Fruit fly (Drosophila melanogaster) whole organism, embryonic: ENCODE measurements around the gene CG15142.

ENCODE experiments used
- ATbp ChIP-seq: fragments of 200-800 bp; sonication (Bioruptor generic); optimal IDR thresholded peaks from 2 replicates; lab custom pipeline; 2017; ENCODE audit warnings: missing biosample characterization, mild to moderate bottlenecking, missing genetic modification characterization, missing genetic modification reagents
- Aef1 ChIP-seq: fragments of 200-800 bp; sonication (Bioruptor generic); IDR thresholded peaks from 3 replicates; pipeline ENCODE4 v1.3.6; 2022; ENCODE audit warnings: missing biosample characterization, missing genetic modification characterization
- CG10209 ChIP-seq: fragments of 200-800 bp; sonication (Bioruptor generic); optimal IDR thresholded peaks from 3 replicates; lab custom pipeline; 2017; ENCODE audit warnings: missing biosample characterization, mild to moderate bottlenecking, missing genetic modification characterization, missing genetic modification reagents
- CG10462 ChIP-seq: fragments of 200-800 bp; sonication (Bioruptor generic); optimal IDR thresholded peaks from 2 replicates; lab custom pipeline; 2016; ENCODE audit warnings: missing biosample characterization, missing genetic modification characterization
- CG10565 ChIP-seq: fragments of 200-800 bp; sonication (Bioruptor generic); optimal IDR thresholded peaks from 3 replicates; lab custom pipeline; 2016; ENCODE audit warnings: missing biosample characterization, mild to moderate bottlenecking, missing genetic modification characterization
- CG1233 ChIP-seq: fragments of 200-800 bp; sonication (Bioruptor generic); optimal IDR thresholded peaks from 4 replicates; lab custom pipeline; 2018; ENCODE audit warnings: missing biosample characterization, mild to moderate bottlenecking, missing genetic modification characterization
- CG13424 ChIP-seq: fragments of 200-800 bp; sonication (Bioruptor generic); optimal IDR thresholded peaks from 2 replicates; lab custom pipeline; 2019; ENCODE audit warnings: missing biosample characterization, mild to moderate bottlenecking, missing genetic modification characterization, moderate library complexity
- CG14014 ChIP-seq: fragments of 200-800 bp; sonication (Bioruptor generic); IDR thresholded peaks from 2 replicates; pipeline ENCODE4 v1.3.6; 2022; ENCODE audit warnings: missing biosample characterization, missing genetic modification characterization
- CG1529 ChIP-seq: fragments of 200-800 bp; sonication (Bioruptor generic); optimal IDR thresholded peaks from 3 replicates; lab custom pipeline; 2018; ENCODE audit warnings: missing biosample characterization, missing genetic modification characterization
- CG17385 ChIP-seq: fragments of 200-800 bp; sonication (Bioruptor generic); optimal IDR thresholded peaks from 3 replicates; lab custom pipeline; 2018; ENCODE audit warnings: missing biosample characterization, mild to moderate bottlenecking, missing genetic modification characterization
- CG18619 ChIP-seq: fragments of 200-800 bp; sonication (Bioruptor generic); optimal IDR thresholded peaks from 3 replicates; lab custom pipeline; 2017; ENCODE audit warnings: missing biosample characterization, mild to moderate bottlenecking, missing genetic modification characterization
- CG18764 ChIP-seq: fragments of 200-800 bp; sonication (Bioruptor generic); optimal IDR thresholded peaks from 3 replicates; lab custom pipeline; 2016; ENCODE audit warnings: missing biosample characterization, missing genetic modification characterization
- CG2202 ChIP-seq: fragments of 200-800 bp; sonication (Bioruptor generic); optimal IDR thresholded peaks from 2 replicates; lab custom pipeline; 2018; ENCODE audit warnings: missing biosample characterization, mild to moderate bottlenecking, missing genetic modification characterization
- CG2875 ChIP-seq: fragments of 200-800 bp; sonication (Bioruptor generic); optimal IDR thresholded peaks from 2 replicates; lab custom pipeline; 2017; ENCODE audit warnings: missing biosample characterization, mild to moderate bottlenecking, missing genetic modification characterization, missing genetic modification reagents
- CG2889 ChIP-seq: fragments of 200-800 bp; sonication (Bioruptor generic); IDR thresholded peaks from 3 replicates; pipeline ENCODE4 v1.3.6; 2022; ENCODE audit warnings: missing biosample characterization, missing genetic modification characterization
- CG32767 ChIP-seq: fragments of 200-800 bp; sonication (Bioruptor generic); IDR thresholded peaks from 2 replicates; pipeline ENCODE4 v1.3.6; 2022; ENCODE audit warnings: missing biosample characterization, missing genetic modification characterization
- CG3995 ChIP-seq: fragments of 200-800 bp; sonication (Bioruptor generic); optimal IDR thresholded peaks from 3 replicates; lab custom pipeline; 2016; ENCODE audit warnings: missing biosample characterization, missing genetic modification characterization
- CG42726 ChIP-seq: fragments of 200-800 bp; sonication (Bioruptor generic); IDR thresholded peaks from 2 replicates; pipeline ENCODE4 v1.3.6; 2022; ENCODE audit warnings: missing biosample characterization, missing genetic modification characterization; ENCODE audit not compliant: partially characterized antibody
- CG4360 ChIP-seq: fragments of 200-800 bp; sonication (Bioruptor generic); IDR thresholded peaks from 2 replicates; pipeline ENCODE4 v1.3.6; 2022; ENCODE audit warnings: missing biosample characterization, missing genetic modification characterization
- CG7357 ChIP-seq: fragments of 200-800 bp; sonication (Bioruptor generic); IDR thresholded peaks from 3 replicates; pipeline ENCODE4 v1.3.6; 2022; ENCODE audit warnings: missing biosample characterization, missing genetic modification characterization
- CG7556 ChIP-seq: fragments of 200-800 bp; sonication (Bioruptor generic); optimal IDR thresholded peaks from 2 replicates; lab custom pipeline; 2017; ENCODE audit warnings: missing biosample characterization, mild to moderate bottlenecking, missing genetic modification characterization
- CG9437 ChIP-seq: fragments of 200-800 bp; sonication (Bioruptor generic); optimal IDR thresholded peaks from 2 replicates; lab custom pipeline; 2018; ENCODE audit warnings: missing biosample characterization, mild to moderate bottlenecking, missing genetic modification characterization
- CG9876 ChIP-seq: fragments of 200-800 bp; sonication (Bioruptor generic); optimal IDR thresholded peaks from 2 replicates; lab custom pipeline; 2016; ENCODE audit warnings: missing biosample characterization, missing genetic modification characterization
- D19A ChIP-seq: fragments of 200-800 bp; optimal IDR thresholded peaks from 3 replicates; lab custom pipeline; 2019; ENCODE audit warnings: missing biosample characterization, mild to moderate bottlenecking, missing genetic modification characterization, moderate library complexity
- HmgD ChIP-seq: fragments of 200-800 bp; sonication (Bioruptor generic); optimal IDR thresholded peaks from 3 replicates; lab custom pipeline; 2016; ENCODE audit warnings: missing biosample characterization, missing genetic modification characterization
- Hr78 ChIP-seq, 2 experiments: fragments of 200-800 bp in 1 of 2; fragments of >200 bp in 1 of 2; sonication (Bioruptor generic) in 1 of 2; optimal IDR thresholded peaks; 2 replicates each; lab custom pipeline; 2017 to 2019; ENCODE audit warnings: missing biosample characterization in 2 of 2, missing genetic modification characterization in 2 of 2, mild to moderate bottlenecking in 1 of 2, moderate library complexity in 1 of 2
- Med ChIP-seq: fragments of 200-800 bp; sonication (Bioruptor generic); peaks from one replicate; lab custom pipeline; 2016; ENCODE audit warnings: missing biosample characterization, missing genetic modification characterization, mild to moderate bottlenecking, inconsistent platforms, moderate library complexity
- Meics ChIP-seq: fragments of 200-800 bp; sonication (Bioruptor generic); optimal IDR thresholded peaks from 2 replicates; lab custom pipeline; 2017; ENCODE audit warnings: missing biosample characterization, mild to moderate bottlenecking, missing genetic modification characterization
- NFAT ChIP-seq: fragments of 200-800 bp; sonication (Bioruptor generic); IDR thresholded peaks from 2 replicates; pipeline ENCODE4 v1.3.6; 2022; ENCODE audit warnings: missing biosample characterization, missing genetic modification characterization
- NK7.1 ChIP-seq: fragments of 200-800 bp; sonication (Bioruptor generic); optimal IDR thresholded peaks from 3 replicates; lab custom pipeline; 2016; ENCODE audit warnings: missing biosample characterization, missing genetic modification characterization
- Opbp ChIP-seq: fragments of 200-800 bp; sonication (Bioruptor generic); IDR thresholded peaks from 3 replicates; pipeline ENCODE4 v1.3.6; 2022; ENCODE audit warnings: missing biosample characterization, missing genetic modification characterization; ENCODE audit not compliant: partially characterized antibody
- Sox100B ChIP-seq: fragments of 200-800 bp; sonication (Bioruptor generic); optimal IDR thresholded peaks from 3 replicates; lab custom pipeline; 2018; ENCODE audit warnings: missing biosample characterization, mild to moderate bottlenecking, missing genetic modification characterization
- Xbp1 ChIP-seq: fragments of 200-800 bp; sonication (Bioruptor generic); optimal IDR thresholded peaks from 3 replicates; lab custom pipeline; 2016; ENCODE audit warnings: missing biosample characterization, mild to moderate bottlenecking, missing genetic modification characterization
- cato ChIP-seq: fragments of 200-800 bp; sonication (Bioruptor generic); optimal IDR thresholded peaks from 2 replicates; lab custom pipeline; 2016; ENCODE audit warnings: missing biosample characterization, missing genetic modification characterization, borderline replicate concordance
- caup ChIP-seq: fragments of 200-800 bp; sonication (Bioruptor generic); optimal IDR thresholded peaks from 3 replicates; lab custom pipeline; 2017; ENCODE audit warnings: missing biosample characterization, mild to moderate bottlenecking, missing genetic modification characterization, moderate library complexity; ENCODE audit not compliant: severe bottlenecking
- ci ChIP-seq: fragments of 200-800 bp; sonication (Bioruptor generic); IDR thresholded peaks from 3 replicates; pipeline ENCODE4 v1.3.6; 2022; ENCODE audit warnings: missing biosample characterization, missing genetic modification characterization
- crc ChIP-seq: fragments of 200-800 bp; sonication (Bioruptor generic); optimal IDR thresholded peaks from 2 replicates; lab custom pipeline; 2016; ENCODE audit warnings: missing biosample characterization, missing genetic modification characterization
- dan ChIP-seq: fragments of 200-800 bp; sonication (Bioruptor generic); IDR thresholded peaks from 2 replicates; pipeline ENCODE4 v1.3.6; 2022; ENCODE audit warnings: missing biosample characterization, missing genetic modification characterization
- knrl ChIP-seq: fragments of 200-800 bp; sonication (Bioruptor generic); IDR thresholded peaks from 3 replicates; pipeline ENCODE4 v1.3.6; 2022; ENCODE audit warnings: missing biosample characterization, missing genetic modification characterization; ENCODE audit not compliant: partially characterized antibody
- lbe ChIP-seq: fragments of 200-800 bp; sonication (Bioruptor generic); optimal IDR thresholded peaks from 2 replicates; lab custom pipeline; 2016; ENCODE audit warnings: missing biosample characterization, mild to moderate bottlenecking, missing genetic modification characterization
- nau ChIP-seq: fragments of 200-800 bp; sonication (Bioruptor generic); optimal IDR thresholded peaks from 3 replicates; lab custom pipeline; 2017; ENCODE audit warnings: missing biosample characterization, mild to moderate bottlenecking, missing genetic modification characterization, missing genetic modification reagents
- oc ChIP-seq: fragments of 200-800 bp; sonication (Bioruptor generic); optimal IDR thresholded peaks from 2 replicates; lab custom pipeline; 2018; ENCODE audit warnings: missing biosample characterization, mild to moderate bottlenecking, missing genetic modification characterization, moderate library complexity
- pho ChIP-seq: fragments of 200-800 bp; sonication (Bioruptor generic); optimal IDR thresholded peaks from 2 replicates; lab custom pipeline; 2016; ENCODE audit warnings: missing biosample characterization, missing genetic modification characterization
- run ChIP-seq: fragments of 200-800 bp; sonication (Bioruptor generic); optimal IDR thresholded peaks from 3 replicates; lab custom pipeline; 2018; ENCODE audit warnings: missing biosample characterization, mild to moderate bottlenecking, missing genetic modification characterization
- slp2 ChIP-seq: fragments of 200-800 bp; sonication (Bioruptor generic); optimal IDR thresholded peaks from 2 replicates; lab custom pipeline; 2016; ENCODE audit warnings: missing biosample characterization, missing genetic modification characterization
- ssp ChIP-seq: fragments of 200-800 bp; sonication (Bioruptor generic); IDR thresholded peaks from 2 replicates; pipeline ENCODE4 v1.3.6; 2022; ENCODE audit warnings: missing biosample characterization, missing genetic modification characterization
- tio ChIP-seq: fragments of 200-800 bp; sonication (Bioruptor generic); optimal IDR thresholded peaks from 2 replicates; lab custom pipeline; 2017; ENCODE audit warnings: missing biosample characterization, missing genetic modification characterization, inconsistent platforms
- unc-4 ChIP-seq: fragments of 200-800 bp; sonication (Bioruptor generic); IDR thresholded peaks from 2 replicates; pipeline ENCODE4 v1.3.6; 2022; ENCODE audit warnings: missing biosample characterization, missing genetic modification characterization; ENCODE audit not compliant: partially characterized antibody

Gene CG15142

dm6 chr2L:17450505-17451415 is 47.9 kb downstream of the CG15142 start (continued):
- TF ChIP-seq ci (GFP tag; lab: Robert Waterston, UW) (peak; percentile 60; the same call in 1 of the 3 replicates), CG1529 (GFP tag; lab: Kevin White, UChicago) (peak; percentile 9), CG1233 (GFP tag; lab: Kevin White, UChicago) (peak; percentile 63), CG13424 (tag; lab: Kevin White, UChicago) (peak; percentile 70), Opbp (GFP tag; lab: Robert Waterston, UW) (no peak), CG2875 (peak; percentile 53), CG9437 (peak; percentile 28), run (tag; lab: Kevin White, UChicago) (peak; percentile 49), NK7.1 (GFP tag; lab: Kevin White, UChicago) (peak; percentile 26), oc (peak; percentile 37), CG14014 (GFP tag; lab: Robert Waterston, UW) (0 out of 2 replicates have a peak, but pooled peaks have one; percentile 50), CG32767 (GFP tag; lab: Robert Waterston, UW) (no peak), crc (no peak), CG7357 (no peak), CG2202 (tag; lab: Kevin White, UChicago) (no peak), Med (GFP tag; lab: Kevin White, UChicago) (peak; percentile 88), CG10209 (peak; percentile 66), D19A (tag; lab: Kevin White, UChicago) (peak; percentile 57), pho (peak; percentile 18), unc-4 (GFP tag; lab: Robert Waterston, UW) (no peak), NFAT (GFP tag; lab: Robert Waterston, UW) (no peak; the same call in 1 of the 2 replicates), CG17385 (GFP tag; lab: Kevin White, UChicago) (peak; percentile 50), CG10565 (no peak), slp2 (GFP tag; lab: Kevin White, UChicago) (peak; percentile 5), ATbp (GFP tag; lab: Kevin White, UChicago) (peak; percentile 41), cato (no peak), CG4360 (GFP tag; lab: Robert Waterston, UW) (no peak), Hr78 (GFP tag; optimal IDR thresholded peaks at IDR 0.05; lab: Kevin White, UChicago) (no peak), CG18619 (GFP tag; lab: Kevin White, UChicago) (peak; percentile 68), CG2889 (GFP tag; lab: Robert Waterston, UW) (no peak), Xbp1 (GFP tag; lab: Kevin White, UChicago) (peak; percentile 65), CG9876 (GFP tag; lab: Kevin White, UChicago) (no peak), caup (peak; percentile 73), knrl (GFP tag; lab: Robert Waterston, UW) (no peak), dan (GFP tag; lab: Robert Waterston, UW) (no peak), CG3995 (GFP tag; lab: Kevin White, UChicago) (peak; percentile 14), Aef1 (GFP tag; lab: Robert Waterston, UW) (no peak), ssp (GFP tag; lab: Robert Waterston, UW) (no peak), CG10462 (GFP tag; lab: Kevin White, UChicago) (peak; percentile 11), Meics (GFP tag; lab: Kevin White, UChicago) (peak; percentile 79), lbe (GFP tag; lab: Kevin White, UChicago) (peak; percentile 60), CG18764 (no peak), Sox100B (peak; percentile 77), nau (GFP tag; lab: Kevin White, UChicago) (peak; percentile 60), CG7556 (GFP tag; lab: Kevin White, UChicago) (peak; percentile 77), CG42726 (no peak), tio (peak; percentile 1), HmgD (GFP tag; lab: Kevin White, UChicago) (no peak)
